Fruit fly (Drosophila melanogaster) whole organism, embryonic: Measurements from ENCODE around the gene brm.

Experiments used
- Atf3 ChIP-seq: fragments of 200-800 bp; sonication (Bioruptor generic); optimal IDR thresholded peaks from 3 replicates; lab custom pipeline; 2016; ENCODE audit warnings: missing biosample characterization, missing genetic modification characterization
- BtbVII ChIP-seq: fragments of 200-800 bp; sonication (Bioruptor generic); optimal IDR thresholded peaks from 3 replicates; lab custom pipeline; 2017; ENCODE audit warnings: missing biosample characterization, mild to moderate bottlenecking, missing genetic modification characterization
- C15 ChIP-seq: fragments of 200-800 bp; sonication (Bioruptor generic); IDR thresholded peaks from 3 replicates; pipeline ENCODE4 v1.3.6; 2022; ENCODE audit warnings: missing biosample characterization, missing genetic modification characterization
- CG10543 ChIP-seq: fragments of 200-800 bp; sonication (Bioruptor generic); optimal IDR thresholded peaks from 3 replicates; lab custom pipeline; 2017; ENCODE audit warnings: missing biosample characterization, mild to moderate bottlenecking, missing genetic modification characterization, moderate library complexity
- CG11695 ChIP-seq: fragments of 200-800 bp; sonication (Bioruptor generic); IDR thresholded peaks from 3 replicates; pipeline ENCODE4 v1.3.6; 2022; ENCODE audit warnings: missing biosample characterization, missing genetic modification characterization
- CG12104 ChIP-seq: fragments of 200-800 bp; sonication (Bioruptor generic); optimal IDR thresholded peaks from 3 replicates; lab custom pipeline; 2016; ENCODE audit warnings: missing biosample characterization, missing genetic modification characterization
- CG12769 ChIP-seq: fragments of 200-800 bp; sonication (Bioruptor generic); optimal IDR thresholded peaks from 2 replicates; lab custom pipeline; 2019; ENCODE audit warnings: missing biosample characterization, mild to moderate bottlenecking, missing genetic modification characterization, moderate library complexity
- CG17359 ChIP-seq: fragments of 200-800 bp; sonication (Bioruptor generic); optimal IDR thresholded peaks from 3 replicates; lab custom pipeline; 2018; ENCODE audit warnings: missing biosample characterization, mild to moderate bottlenecking, missing genetic modification characterization, moderate library complexity
- CG17568 ChIP-seq: fragments of 200-800 bp; sonication (Bioruptor generic); optimal IDR thresholded peaks from 2 replicates; lab custom pipeline; 2018; ENCODE audit warnings: missing biosample characterization, mild to moderate bottlenecking, missing genetic modification characterization, moderate library complexity
- CG17802 ChIP-seq: fragments of 200-800 bp; sonication (Bioruptor generic); optimal IDR thresholded peaks from 2 replicates; lab custom pipeline; 2018; ENCODE audit warnings: missing biosample characterization, mild to moderate bottlenecking, missing genetic modification characterization, moderate library complexity
- CG2120 ChIP-seq: fragments of 200-800 bp; sonication (Bioruptor generic); optimal IDR thresholded peaks from 3 replicates; lab custom pipeline; 2016; ENCODE audit warnings: missing biosample characterization, missing genetic modification characterization
- CG33213 ChIP-seq: fragments of 200-800 bp; sonication (Bioruptor generic); optimal IDR thresholded peaks from 3 replicates; lab custom pipeline; 2016; ENCODE audit warnings: missing biosample characterization, missing genetic modification characterization
- CG5953 ChIP-seq: fragments of 200-800 bp; sonication (Bioruptor generic); IDR thresholded peaks from 2 replicates; pipeline ENCODE4 v1.3.6; 2022; ENCODE audit warnings: missing biosample characterization, missing genetic modification characterization
- CG8388 ChIP-seq: fragments of 200-800 bp; sonication (Bioruptor generic); optimal IDR thresholded peaks from 2 replicates; lab custom pipeline; 2019; ENCODE audit warnings: missing biosample characterization, mild to moderate bottlenecking, missing genetic modification characterization, moderate library complexity
- CG9817 ChIP-seq: fragments of 200-800 bp; sonication (Bioruptor generic); optimal IDR thresholded peaks from 2 replicates; lab custom pipeline; 2018; ENCODE audit warnings: missing biosample characterization, mild to moderate bottlenecking, missing genetic modification characterization, moderate library complexity
- Dbx ChIP-seq: fragments of 200-800 bp; sonication (Bioruptor generic); IDR thresholded peaks from 3 replicates; pipeline ENCODE4 v1.3.6; 2022; ENCODE audit warnings: missing biosample characterization, missing genetic modification characterization
- Dip3 ChIP-seq: fragments of 200-800 bp; sonication (Bioruptor generic); optimal IDR thresholded peaks from 3 replicates; lab custom pipeline; 2016; ENCODE audit warnings: missing biosample characterization, missing genetic modification characterization
- Fer2 ChIP-seq: fragments of 200-800 bp; sonication (Bioruptor generic); optimal IDR thresholded peaks from 2 replicates; lab custom pipeline; 2018; ENCODE audit warnings: missing biosample characterization, mild to moderate bottlenecking, missing genetic modification characterization, moderate library complexity
- H2.0 ChIP-seq: fragments of 200-800 bp; sonication (Bioruptor generic); IDR thresholded peaks from 2 replicates; pipeline ENCODE4 v1.3.6; 2022; ENCODE audit warnings: missing biosample characterization, missing genetic modification characterization
- HLH54F ChIP-seq: fragments of 200-800 bp; sonication (Bioruptor generic); optimal IDR thresholded peaks from 3 replicates; lab custom pipeline; 2016; ENCODE audit warnings: missing biosample characterization, missing genetic modification characterization
- Hmr ChIP-seq: fragments of 200-800 bp; sonication (Bioruptor generic); optimal IDR thresholded peaks from 3 replicates; lab custom pipeline; 2017; ENCODE audit warnings: mild to moderate bottlenecking, missing biosample characterization, missing genetic modification reagents, missing genetic modification characterization
- Mad ChIP-seq: fragments of 200-800 bp; sonication (Bioruptor generic); optimal IDR thresholded peaks from 2 replicates; lab custom pipeline; 2016; ENCODE audit warnings: missing biosample characterization, missing genetic modification characterization
- Med ChIP-seq: fragments of 200-800 bp; sonication (Bioruptor generic); peaks from one replicate; lab custom pipeline; 2016; ENCODE audit warnings: missing biosample characterization, missing genetic modification characterization, mild to moderate bottlenecking, inconsistent platforms, moderate library complexity
- Meics ChIP-seq: fragments of 200-800 bp; sonication (Bioruptor generic); optimal IDR thresholded peaks from 2 replicates; lab custom pipeline; 2017; ENCODE audit warnings: missing biosample characterization, mild to moderate bottlenecking, missing genetic modification characterization
- Nf-YC ChIP-seq: fragments of 200-800 bp; optimal IDR thresholded peaks from 3 replicates; lab custom pipeline; 2019; ENCODE audit warnings: missing biosample characterization, mild to moderate bottlenecking, missing genetic modification characterization, moderate library complexity
- Poxn ChIP-seq: fragments of 200-800 bp; sonication (Bioruptor generic); IDR thresholded peaks from 2 replicates; pipeline ENCODE4 v1.3.6; 2022; ENCODE audit warnings: missing biosample characterization, missing genetic modification characterization
- Side ChIP-seq: fragments of 200-800 bp; sonication (Bioruptor generic); optimal IDR thresholded peaks from 2 replicates; lab custom pipeline; 2016; ENCODE audit warnings: missing biosample characterization, missing genetic modification characterization
- Sox100B ChIP-seq: fragments of 200-800 bp; sonication (Bioruptor generic); optimal IDR thresholded peaks from 3 replicates; lab custom pipeline; 2018; ENCODE audit warnings: missing biosample characterization, mild to moderate bottlenecking, missing genetic modification characterization
- Sox102F ChIP-seq: fragments of 200-800 bp; sonication (Bioruptor generic); optimal IDR thresholded peaks from 2 replicates; lab custom pipeline; 2018; ENCODE audit warnings: missing biosample characterization, mild to moderate bottlenecking, missing genetic modification characterization, moderate library complexity
- Spps ChIP-seq: fragments of 200-800 bp; sonication (Bioruptor generic); optimal IDR thresholded peaks from 2 replicates; lab custom pipeline; 2018; ENCODE audit warnings: missing biosample characterization, mild to moderate bottlenecking, missing genetic modification characterization
- Sry-β ChIP-seq: fragments of 200-800 bp; sonication (Bioruptor generic); optimal IDR thresholded peaks from 2 replicates; lab custom pipeline; 2018; ENCODE audit warnings: missing biosample characterization, mild to moderate bottlenecking, missing genetic modification characterization, moderate library complexity
- az2 ChIP-seq: fragments of 200-800 bp; sonication (Bioruptor generic); optimal IDR thresholded peaks from 3 replicates; lab custom pipeline; 2016; ENCODE audit warnings: missing biosample characterization, missing genetic modification characterization
- dmrt11E ChIP-seq: fragments of 200-800 bp; sonication (Bioruptor generic); optimal IDR thresholded peaks from 3 replicates; lab custom pipeline; 2018; ENCODE audit warnings: missing biosample characterization, mild to moderate bottlenecking, missing genetic modification characterization, moderate library complexity
- esg ChIP-seq: fragments of 200-800 bp; sonication (Bioruptor generic); conservative IDR thresholded peaks from 2 replicates; pipeline ENCODE4 v1.3.6; 2022; ENCODE audit warnings: missing biosample characterization, missing genetic modification characterization
- fd96Cb ChIP-seq: fragments of 200-800 bp; sonication (Bioruptor generic); optimal IDR thresholded peaks from 2 replicates; lab custom pipeline; 2018; ENCODE audit warnings: missing biosample characterization, mild to moderate bottlenecking, missing genetic modification characterization, moderate library complexity
- hbn ChIP-seq: fragments of 200-800 bp; sonication (Bioruptor generic); IDR thresholded peaks from 2 replicates; pipeline ENCODE4 v1.3.6; 2022; ENCODE audit warnings: missing biosample characterization, missing genetic modification characterization; ENCODE audit not compliant: partially characterized antibody
- her ChIP-seq: fragments of 200-800 bp; sonication (Bioruptor generic); optimal IDR thresholded peaks from 2 replicates; lab custom pipeline; 2016; ENCODE audit warnings: missing biosample characterization, missing genetic modification characterization
- lab ChIP-seq: fragments of 200-800 bp; sonication (Bioruptor generic); optimal IDR thresholded peaks from 3 replicates; lab custom pipeline; 2017; ENCODE audit warnings: missing biosample characterization, missing genetic modification characterization, mild to moderate bottlenecking, moderate library complexity, missing genetic modification reagents
- mirr ChIP-seq: fragments of 200-800 bp; sonication (Bioruptor generic); optimal IDR thresholded peaks from 3 replicates; lab custom pipeline; 2018; ENCODE audit warnings: missing biosample characterization, mild to moderate bottlenecking, missing genetic modification characterization
- pan ChIP-seq, 4 experiments: fragments of >200 bp in 3 of 4; fragments of 200-800 bp in 1 of 4; sonication (Bioruptor generic) in 1 of 4; optimal IDR thresholded peaks in 3 of 4; IDR thresholded peaks in 1 of 4; 2 replicates each; pipeline versions ENCODE4 v1.3.6 to Lab custom; 2017 to 2022; ENCODE audit warnings: missing biosample characterization in 2 of 4, missing genetic modification characterization in 2 of 4, mixed read lengths in 1 of 4
- pros ChIP-seq: fragments of 200-800 bp; sonication (Bioruptor generic); optimal IDR thresholded peaks from 3 replicates; lab custom pipeline; 2019; ENCODE audit warnings: missing biosample characterization, mild to moderate bottlenecking, missing genetic modification characterization, moderate library complexity
- salm ChIP-seq: fragments of 200-800 bp; sonication (Bioruptor generic); optimal IDR thresholded peaks from 2 replicates; lab custom pipeline; 2018; ENCODE audit warnings: missing biosample characterization, mild to moderate bottlenecking, missing genetic modification characterization
- sd ChIP-seq: fragments of 200-800 bp; sonication (Bioruptor generic); optimal IDR thresholded peaks from 3 replicates; lab custom pipeline; 2018; ENCODE audit warnings: missing biosample characterization, mild to moderate bottlenecking, missing genetic modification characterization, moderate library complexity
- sens-2 ChIP-seq: fragments of 200-800 bp; sonication (Bioruptor generic); IDR thresholded peaks from 2 replicates; pipeline ENCODE4 v1.3.6; 2022; ENCODE audit warnings: missing biosample characterization, missing genetic modification characterization
- sna ChIP-seq: fragments of 200-800 bp; sonication (Bioruptor generic); IDR thresholded peaks from 2 replicates; pipeline ENCODE4 v1.3.6; 2022; ENCODE audit warnings: missing biosample characterization, missing genetic modification characterization; ENCODE audit not compliant: partially characterized antibody
- sob ChIP-seq: fragments of 200-800 bp; sonication (Bioruptor generic); IDR thresholded peaks from 2 replicates; pipeline ENCODE4 v1.3.6; 2022; ENCODE audit warnings: missing biosample characterization, missing genetic modification characterization
- sqz ChIP-seq: fragments of 200-800 bp; sonication (Bioruptor generic); optimal IDR thresholded peaks from 3 replicates; lab custom pipeline; 2018; ENCODE audit warnings: missing biosample characterization, mild to moderate bottlenecking, missing genetic modification characterization
- unc-4 ChIP-seq: fragments of 200-800 bp; sonication (Bioruptor generic); IDR thresholded peaks from 2 replicates; pipeline ENCODE4 v1.3.6; 2022; ENCODE audit warnings: missing biosample characterization, missing genetic modification characterization; ENCODE audit not compliant: partially characterized antibody

Gene brm

DNA sequence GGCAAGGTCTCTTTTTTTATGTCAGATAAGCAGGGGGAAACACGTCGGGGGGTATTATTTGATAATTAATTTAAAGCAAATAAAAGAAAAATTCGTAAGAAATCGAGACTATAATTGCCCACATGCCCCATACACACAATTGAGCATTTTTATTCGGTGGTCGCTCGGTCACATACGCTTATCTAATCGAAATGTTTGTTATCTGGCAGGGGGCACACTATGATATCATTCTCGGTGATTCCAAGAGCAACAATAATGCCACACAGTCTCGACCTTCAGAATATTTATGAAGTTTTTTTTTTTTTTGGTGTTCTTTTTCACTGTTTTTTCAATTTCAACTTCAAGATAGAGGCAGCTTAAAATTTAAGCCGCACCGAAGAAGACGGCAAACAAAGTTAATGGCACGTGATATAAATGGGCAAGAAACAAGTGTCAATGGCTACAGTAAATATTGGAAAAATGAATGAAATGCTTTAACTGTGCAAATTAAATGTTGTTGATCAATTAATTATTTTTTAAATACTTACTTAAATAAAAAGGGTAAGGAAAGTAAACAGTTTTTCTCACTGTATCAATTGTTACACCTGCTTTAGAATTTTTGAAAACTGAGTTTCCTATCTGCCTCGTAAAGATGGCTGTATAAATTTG lies 16.8 kb upstream of the brm start (continued):
- peak; percentile 39; the same call in 1 of the 2 replicates for TF ChIP-seq Poxn (GFP tag; lab: Robert Waterston, UW)
- TF ChIP-seq Fer2 (tag; lab: Kevin White, UChicago): peak; percentile 3
- no peak for TF ChIP-seq sens-2
- TF ChIP-seq CG17359 (tag; lab: Kevin White, UChicago): peak; percentile 3
- TF ChIP-seq BtbVII (GFP tag; lab: Kevin White, UChicago): peak; percentile 52
- TF ChIP-seq pan (optimal IDR thresholded peaks at IDR 0.05; lab: Kevin White, UChicago): no peak
- peak in 1 of 2 experiments; percentile 67 for TF ChIP-seq pan (GFP tag; optimal IDR thresholded peaks at IDR 0.05 in 1 of 2, IDR thresholded peaks at IDR 0.05 in 1 of 2)
- peak; percentile 21 for TF ChIP-seq Mad (GFP tag; lab: Kevin White, UChicago)
- TF ChIP-seq Hmr (GFP tag; lab: Kevin White, UChicago): peak; percentile 50
- no peak for TF ChIP-seq CG17568
- peak; percentile 49 for TF ChIP-seq CG9817 (tag; lab: Kevin White, UChicago)
- TF ChIP-seq H2.0 (GFP tag; lab: Robert Waterston, UW): 0 out of 2 replicates have a peak, but pooled peaks have one; percentile 10
- no peak for TF ChIP-seq unc-4 (GFP tag; lab: Robert Waterston, UW)
- TF ChIP-seq CG5953: no peak
- no peak for TF ChIP-seq Side (GFP tag; lab: Kevin White, UChicago)
- peak; percentile 72 for TF ChIP-seq CG2120 (GFP tag; lab: Kevin White, UChicago)
- peak; percentile 14 for TF ChIP-seq Atf3 (GFP tag; lab: Kevin White, UChicago)
- TF ChIP-seq CG12104 (GFP tag; lab: Kevin White, UChicago): peak; percentile 3
- TF ChIP-seq Sry-β (GFP tag; lab: Kevin White, UChicago): no peak
- no peak for TF ChIP-seq Nf-YC (tag; lab: Kevin White, UChicago)
- peak; percentile 85 for TF ChIP-seq sqz (GFP tag; lab: Kevin White, UChicago)
- peak; percentile 67 for TF ChIP-seq sob (GFP tag; lab: Robert Waterston, UW)
- TF ChIP-seq fd96Cb (tag; lab: Kevin White, UChicago): peak; percentile 6
- no peak for TF ChIP-seq Spps (tag; lab: Kevin White, UChicago)
- TF ChIP-seq salm (tag; lab: Kevin White, UChicago): peak; percentile 25
- TF ChIP-seq esg (GFP tag; lab: Robert Waterston, UW): 0 out of 2 replicates have a peak, but pooled peaks have one; percentile 13
- peak; percentile 39; the same call in 1 of the 3 replicates for TF ChIP-seq Dbx
- peak; percentile 46 for TF ChIP-seq Meics (GFP tag; lab: Kevin White, UChicago)
- TF ChIP-seq HLH54F (GFP tag; lab: Kevin White, UChicago): peak; percentile 24
- peak; percentile 80 for TF ChIP-seq lab (GFP tag; lab: Kevin White, UChicago)
- TF ChIP-seq CG10543 (GFP tag; lab: Kevin White, UChicago): peak; percentile 76
- TF ChIP-seq sna (GFP tag; lab: Robert Waterston, UW): no peak
- TF ChIP-seq her (GFP tag; lab: Kevin White, UChicago): no peak
- TF ChIP-seq CG8388 (GFP tag; lab: Kevin White, UChicago): peak; percentile 48
- TF ChIP-seq Med (GFP tag; lab: Kevin White, UChicago): peak; percentile 73
- TF ChIP-seq Sox100B (GFP tag; lab: Kevin White, UChicago): peak; percentile 30
- peak; percentile 48 for TF ChIP-seq mirr (GFP tag; lab: Kevin White, UChicago)
- TF ChIP-seq az2 (GFP tag; lab: Kevin White, UChicago): no peak
- TF ChIP-seq pros (GFP tag; lab: Kevin White, UChicago): peak; percentile 47
- TF ChIP-seq Sox102F (GFP tag; lab: Kevin White, UChicago): peak; percentile 39
- TF ChIP-seq dmrt11E: peak; percentile 30
- TF ChIP-seq Dip3 (GFP tag; lab: Kevin White, UChicago): no peak
- no peak for TF ChIP-seq hbn
- TF ChIP-seq C15 (GFP tag; lab: Robert Waterston, UW): 0 out of 3 replicates have a peak, but pooled peaks have one; percentile 51
- no peak for TF ChIP-seq CG17802 (tag; lab: Kevin White, UChicago)
- peak; percentile 41 for TF ChIP-seq CG12769 (tag; lab: Kevin White, UChicago)
- TF ChIP-seq sd (tag; lab: Kevin White, UChicago): peak; percentile 92
- TF ChIP-seq CG11695 (GFP tag; lab: Robert Waterston, UW): peak; percentile 56; the same call in 1 of the 3 replicates
- no peak for TF ChIP-seq CG33213 (GFP tag; lab: Kevin White, UChicago)
